Fruit fly (Drosophila melanogaster) S2 (cell line): Measurements from ENCODE around the gene RpS13.

Experiments
- CG8478 ChIP-seq: fragments of >200 bp; optimal IDR thresholded peaks from 2 replicates; lab custom pipeline; 2018
- CTCF ChIP-seq, 2 experiments: fragments of >200 bp; optimal IDR thresholded peaks; 2 replicates each; lab custom pipeline; 2018

DNA sequence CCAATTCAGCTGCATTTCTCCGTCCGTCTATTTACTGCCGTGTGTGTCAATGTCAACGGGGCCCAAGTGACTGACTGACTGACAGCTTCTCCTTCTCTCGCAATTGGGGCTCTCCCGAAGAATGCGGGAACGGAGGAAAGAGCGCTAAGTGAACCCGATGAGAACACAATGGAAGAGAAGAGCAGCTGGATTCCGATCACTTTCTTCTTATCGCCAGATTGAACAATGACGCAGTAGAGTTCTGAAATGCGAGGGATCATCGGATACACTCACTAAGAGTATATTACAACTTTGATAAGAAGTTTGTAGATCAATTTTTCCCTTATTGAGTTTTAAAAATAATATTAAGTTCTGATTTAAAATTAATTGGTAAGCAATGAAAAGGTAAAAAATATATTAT lies 47.1 kb upstream of the RpS13 start, which contains the start of gene Naglu:
- TF ChIP-seq CG8478 (no peak), CTCF (optimal IDR thresholded peaks at IDR 0.05; lab: Kevin White, UChicago) (no peak)
